In the genomic region with DNA sequence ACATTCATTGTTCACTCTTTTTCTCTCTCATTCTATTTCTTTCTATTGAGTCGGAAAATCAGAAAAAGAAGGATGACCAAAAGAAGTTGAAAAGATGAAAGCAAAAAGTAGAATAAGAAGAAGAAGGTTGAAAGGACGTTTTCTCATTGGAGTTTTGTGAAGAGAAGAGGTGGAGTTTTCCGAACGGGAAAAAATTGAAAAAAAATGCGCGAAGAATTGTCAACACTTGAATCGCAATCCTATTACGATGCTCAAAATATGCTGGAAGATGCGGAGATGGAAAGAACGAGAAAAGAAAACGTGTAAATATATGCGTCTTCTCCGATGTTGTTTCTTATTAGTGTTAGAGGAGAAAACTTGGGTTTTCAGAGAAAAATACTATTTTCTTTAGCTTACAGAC, we compare ENCODE assay signal across 6 worm cellular contexts.
TF ChIP-seq lines count a peak whose summit lies in the region.

No protein-coding gene starts in this region.

TF ChIP-seq in whole organism, L1 larva, 84 proteins besides CTCF, POLR2A, EP300 and RAD21:
- TF ChIP-seq lsy-2 (tag; optimal IDR thresholded peaks at IDR 0.05; lab: Kevin White, UChicago): no peak
- peak; percentile 36 for TF ChIP-seq lin-14 (GFP tag; optimal IDR thresholded peaks at IDR 0.05; lab: Kevin White, UChicago)
- TF ChIP-seq efl-3 (GFP tag; optimal IDR thresholded peaks at IDR 0.05; lab: Kevin White, UChicago): no peak
- no peak for TF ChIP-seq mdl-1 (tag; optimal IDR thresholded peaks at IDR 0.05; lab: Kevin White, UChicago)
- TF ChIP-seq fkh-10 (GFP tag; optimal IDR thresholded peaks at IDR 0.05; lab: Kevin White, UChicago): peak; percentile 44
- TF ChIP-seq lin-39 (tag; optimal IDR thresholded peaks at IDR 0.05; lab: Kevin White, UChicago): no peak
- no peak for TF ChIP-seq ztf-4 (tag; optimal IDR thresholded peaks at IDR 0.05; lab: Kevin White, UChicago)
- no peak for TF ChIP-seq ceh-8 (GFP tag; optimal IDR thresholded peaks at IDR 0.05; lab: Kevin White, UChicago)
- TF ChIP-seq sox-4 (tag; optimal IDR thresholded peaks at IDR 0.05; lab: Kevin White, UChicago): no peak
- no peak for TF ChIP-seq jun-1 (tag; optimal IDR thresholded peaks at IDR 0.05; lab: Kevin White, UChicago)
- TF ChIP-seq hlh-17 (GFP tag; optimal IDR thresholded peaks at IDR 0.05; lab: Kevin White, UChicago; ENCODE audit: borderline replicate concordance): no peak
- no peak for TF ChIP-seq snu-23 (GFP tag; optimal IDR thresholded peaks at IDR 0.05; lab: Kevin White, UChicago)
- TF ChIP-seq fkh-8 (tag; optimal IDR thresholded peaks at IDR 0.05; lab: Kevin White, UChicago): no peak
- TF ChIP-seq ets-5 (GFP tag; IDR thresholded peaks at IDR 0.05; lab: Robert Waterston, UW): no peak

TF ChIP-seq in whole organism, L2 larva, 48 proteins besides CTCF, POLR2A, EP300 and RAD21:
- TF ChIP-seq lsy-2 (tag; optimal IDR thresholded peaks at IDR 0.05; lab: Kevin White, UChicago) (no peak), unc-55 (GFP tag; optimal IDR thresholded peaks at IDR 0.05; lab: Kevin White, UChicago) (peak; percentile 28)

TF ChIP-seq in whole organism, L3 larva, 47 proteins besides CTCF, POLR2A, EP300 and RAD21:
- TF ChIP-seq fkh-10 (GFP tag; optimal IDR thresholded peaks at IDR 0.05; lab: Kevin White, UChicago): peak; percentile 83
- no peak for TF ChIP-seq lsy-12 (tag; optimal IDR thresholded peaks at IDR 0.05; lab: Kevin White, UChicago)

TF ChIP-seq in whole organism, L4 larva, 104 proteins besides CTCF, POLR2A, EP300 and RAD21:
- TF ChIP-seq nhr-11 (tag; optimal IDR thresholded peaks at IDR 0.05; lab: Kevin White, UChicago): no peak
- TF ChIP-seq Y5F2A.4 (GFP tag; optimal IDR thresholded peaks at IDR 0.05; lab: Kevin White, UChicago): no peak
- no peak for TF ChIP-seq dmd-8 (GFP tag; IDR thresholded peaks at IDR 0.05; lab: Robert Waterston, UW)
- TF ChIP-seq sdz-12 (GFP tag; optimal IDR thresholded peaks at IDR 0.05; lab: Kevin White, UChicago): no peak
- TF ChIP-seq skn-1 (tag; optimal IDR thresholded peaks at IDR 0.05; lab: Kevin White, UChicago): no peak
- peak; percentile 17 for TF ChIP-seq ces-1 (GFP tag; optimal IDR thresholded peaks at IDR 0.05; lab: Kevin White, UChicago)
- no peak for TF ChIP-seq ceh-20 (GFP tag; IDR thresholded peaks at IDR 0.05; lab: Robert Waterston, UW)
- TF ChIP-seq fkh-10 (GFP tag; optimal IDR thresholded peaks at IDR 0.05; lab: Kevin White, UChicago): peak; percentile 90
- no peak for TF ChIP-seq mdt-29 (GFP tag; IDR thresholded peaks at IDR 0.05; lab: Robert Waterston, UW)
- TF ChIP-seq nhr-10 (tag; optimal IDR thresholded peaks at IDR 0.05; lab: Kevin White, UChicago): no peak
- no peak for TF ChIP-seq dmd-6 (GFP tag; IDR thresholded peaks at IDR 0.05; lab: Robert Waterston, UW)
- TF ChIP-seq hlh-11 (tag; optimal IDR thresholded peaks at IDR 0.05; lab: Kevin White, UChicago): no peak
- no peak for TF ChIP-seq Y48G9A.11 (GFP tag; IDR thresholded peaks at IDR 0.05; lab: Robert Waterston, UW)
- no peak for TF ChIP-seq lin-13 (GFP tag; optimal IDR thresholded peaks at IDR 0.05; lab: Kevin White, UChicago)
- no peak for TF ChIP-seq duxl-1 (tag; optimal IDR thresholded peaks at IDR 0.05; lab: Kevin White, UChicago; ENCODE audit: poor library complexity)
- no peak for TF ChIP-seq tag-97 (GFP tag; IDR thresholded peaks at IDR 0.05; lab: Robert Waterston, UW)
- no peak for TF ChIP-seq spr-3 (GFP tag; optimal IDR thresholded peaks at IDR 0.05; lab: Kevin White, UChicago)

TF ChIP-seq in whole organism, late embryonic, 69 proteins besides CTCF, POLR2A, EP300 and RAD21:
- peak; percentile 19 for TF ChIP-seq unc-42 (tag; optimal IDR thresholded peaks at IDR 0.05; lab: Kevin White, UChicago)
- TF ChIP-seq ceh-45 (GFP tag; IDR thresholded peaks at IDR 0.05; lab: Robert Waterston, UW): no peak

TF ChIP-seq in whole organism, mixed stage, embryonic, 35 proteins besides CTCF, POLR2A, EP300 and RAD21:
- TF ChIP-seq elt-3 (tag; optimal IDR thresholded peaks at IDR 0.05; lab: Kevin White, UChicago) (no peak), nhr-2 (tag; optimal IDR thresholded peaks at IDR 0.05; lab: Kevin White, UChicago) (no peak), nhr-237 (tag; optimal IDR thresholded peaks at IDR 0.05; lab: Kevin White, UChicago) (no peak), nhr-12 (tag; optimal IDR thresholded peaks at IDR 0.05; lab: Kevin White, UChicago) (no peak), ces-1 (GFP tag; optimal IDR thresholded peaks at IDR 0.05; lab: Kevin White, UChicago) (peak; percentile 38), blmp-1 (tag; optimal IDR thresholded peaks at IDR 0.05; lab: Kevin White, UChicago) (no peak)
